Worm (Caenorhabditis elegans) whole organism, L1 larva: ENCODE results near the gene Y22D7AL.16.
A peak's percentile ranks its signal among the peaks of the same experiment; 100 is the strongest.

Experiments
- Y116A8C.19 ChIP-seq: sonication (generic microtip); optimal IDR thresholded peaks from 2 replicates; lab custom pipeline; 2016; ENCODE audit warnings: missing compliant biosample characterization, missing genetic modification characterization, borderline replicate concordance
- alr-1 ChIP-seq: fragments of 200-800 bp; sonication (Bioruptor generic); optimal IDR thresholded peaks from 2 replicates; lab custom pipeline; 2018; ENCODE audit warnings: borderline replicate concordance, mild to moderate bottlenecking, missing genetic modification characterization, missing compliant biosample characterization
- aly-2 ChIP-seq: fragments of 150-350 bp; optimal IDR thresholded peaks from 2 replicates; lab custom pipeline; 2014; ENCODE audit warnings: missing biosample characterization, missing genetic modification characterization
- ama-1 ChIP-seq: fragments of 150-350 bp; optimal IDR thresholded peaks from 2 replicates; lab custom pipeline; 2014
- ceh-63 ChIP-seq: fragments of 200-800 bp; sonication (Bioruptor generic); optimal IDR thresholded peaks from 2 replicates; lab custom pipeline; 2018; ENCODE audit warnings: mild to moderate bottlenecking, missing genetic modification characterization, missing compliant biosample characterization
- ceh-88 ChIP-seq: fragments of 200-800 bp; sonication (Bioruptor generic); IDR thresholded peaks from 2 replicates; pipeline ENCODE4 v1.3.6; 2022; ENCODE audit warnings: missing genetic modification characterization, missing compliant biosample characterization
- ces-1 ChIP-seq: fragments of 150-350 bp; optimal IDR thresholded peaks from 2 replicates; lab custom pipeline; 2014; ENCODE audit warnings: missing biosample characterization, missing genetic modification reagents, missing genetic modification characterization
- dpl-1 ChIP-seq, 3 experiments: fragments of 150-350 bp in 2 of 3; sonication (generic microtip) in 1 of 3; optimal IDR thresholded peaks; 2 replicates each; lab custom pipeline; 2014 to 2017; ENCODE audit warnings: missing biosample characterization in 3 of 3, missing genetic modification characterization in 3 of 3, missing genetic modification reagents in 3 of 3
- egl-13 ChIP-seq: sonication (generic microtip); optimal IDR thresholded peaks from 2 replicates; lab custom pipeline; 2016; ENCODE audit warnings: missing genotype, missing genetic modification reagents, missing genetic modification characterization, missing compliant biosample characterization
- egl-27 ChIP-seq, 2 experiments: fragments of 150-350 bp in 1 of 2; sonication (generic microtip); optimal IDR thresholded peaks; 3 replicates each; lab custom pipeline; 2017 to 2018; ENCODE audit warnings: missing biosample characterization in 2 of 2, missing genetic modification characterization in 2 of 2, missing genetic modification reagents in 2 of 2
- fkh-4 ChIP-seq: sonication (generic microtip); optimal IDR thresholded peaks from 2 replicates; lab custom pipeline; 2016; ENCODE audit warnings: missing compliant biosample characterization, missing genetic modification characterization, borderline replicate concordance
- fkh-8 ChIP-seq: sonication (generic microtip); optimal IDR thresholded peaks from 2 replicates; lab custom pipeline; 2016; ENCODE audit warnings: mild to moderate bottlenecking, missing genetic modification characterization, missing compliant biosample characterization
- fos-1 ChIP-seq: fragments of 150-350 bp; optimal IDR thresholded peaks from 2 replicates; lab custom pipeline; 2014; ENCODE audit warnings: missing biosample characterization, missing genetic modification characterization
- grh-1 ChIP-seq: fragments of 200-800 bp; sonication (Bioruptor generic); IDR thresholded peaks from 2 replicates; pipeline ENCODE4 v1.3.6; 2022; ENCODE audit warnings: missing genetic modification reagents, missing genetic modification characterization, missing compliant biosample characterization
- hlh-17 ChIP-seq: fragments of 200-800 bp; sonication (Bioruptor generic); optimal IDR thresholded peaks from 2 replicates; lab custom pipeline; 2018; ENCODE audit warnings: missing genetic modification characterization, mild to moderate bottlenecking, missing compliant biosample characterization, moderate library complexity, borderline replicate concordance
- hpl-2 ChIP-seq: fragments of 150-350 bp; optimal IDR thresholded peaks from 2 replicates; lab custom pipeline; 2014; ENCODE audit warnings: missing biosample characterization, missing genetic modification reagents, missing genetic modification characterization
- jun-1 ChIP-seq: fragments of 150-350 bp; optimal IDR thresholded peaks from 2 replicates; lab custom pipeline; 2014; ENCODE audit warnings: missing biosample characterization, missing genetic modification reagents, missing genetic modification characterization
- lin-13 ChIP-seq: fragments of 150-350 bp; optimal IDR thresholded peaks from 2 replicates; lab custom pipeline; 2014; ENCODE audit warnings: missing biosample characterization, missing genetic modification reagents, missing genetic modification characterization
- lin-15B ChIP-seq: fragments of 150-350 bp; sonication (generic microtip); optimal IDR thresholded peaks from 3 replicates; lab custom pipeline; 2014; ENCODE audit warnings: missing biosample characterization, missing genetic modification characterization
- lin-35 ChIP-seq, 2 experiments: fragments of 150-350 bp; optimal IDR thresholded peaks; 2 replicates each; lab custom pipeline; 2014; ENCODE audit warnings: missing biosample characterization in 2 of 2, missing genetic modification characterization in 2 of 2, missing genetic modification reagents in 2 of 2
- lin-39 ChIP-seq: fragments of 150-350 bp; optimal IDR thresholded peaks from 2 replicates; lab custom pipeline; 2014; ENCODE audit warnings: missing biosample characterization, missing genetic modification reagents, missing genetic modification characterization
- lsy-2 ChIP-seq, 2 experiments: fragments of 150-350 bp; optimal IDR thresholded peaks; 2 replicates each; lab custom pipeline; 2014; ENCODE audit warnings: missing biosample characterization in 2 of 2, missing genetic modification characterization in 2 of 2
- mep-1 ChIP-seq: fragments of 150-350 bp; optimal IDR thresholded peaks from 2 replicates; lab custom pipeline; 2014; ENCODE audit warnings: missing biosample characterization, missing genetic modification characterization
- nhr-19 ChIP-seq: fragments of 200-800 bp; sonication (Bioruptor generic); conservative IDR thresholded peaks from 2 replicates; pipeline ENCODE4 v1.3.6; 2022; ENCODE audit warnings: missing genetic modification characterization, missing compliant biosample characterization
- nhr-20 ChIP-seq: sonication (generic microtip); optimal IDR thresholded peaks from 2 replicates; lab custom pipeline; 2016; ENCODE audit warnings: mild to moderate bottlenecking, missing genetic modification characterization, missing compliant biosample characterization
- nhr-237 ChIP-seq: fragments of 150-350 bp; optimal IDR thresholded peaks from 2 replicates; lab custom pipeline; 2014; ENCODE audit warnings: missing biosample characterization, missing genetic modification characterization
- nhr-47 ChIP-seq: sonication (generic microtip); optimal IDR thresholded peaks from 2 replicates; lab custom pipeline; 2016; ENCODE audit warnings: mild to moderate bottlenecking, missing genetic modification characterization, moderate library complexity, missing compliant biosample characterization
- nhr-71 ChIP-seq: sonication (generic microtip); optimal IDR thresholded peaks from 2 replicates; lab custom pipeline; 2016; ENCODE audit warnings: mild to moderate bottlenecking, missing genetic modification characterization, moderate library complexity, missing compliant biosample characterization
- nhr-76 ChIP-seq: sonication (generic microtip); optimal IDR thresholded peaks from 2 replicates; lab custom pipeline; 2017; ENCODE audit warnings: missing biosample characterization, missing genetic modification characterization
- nhr-77 ChIP-seq: fragments of 150-350 bp; optimal IDR thresholded peaks from 2 replicates; lab custom pipeline; 2014; ENCODE audit warnings: missing biosample characterization, missing genetic modification characterization
- nhr-85 ChIP-seq: sonication (generic microtip); peaks from one replicate; lab custom pipeline; 2016; ENCODE audit warnings: missing genetic modification characterization, inconsistent platforms, missing compliant biosample characterization
- nhr-90 ChIP-seq: sonication (generic microtip); optimal IDR thresholded peaks from 2 replicates; lab custom pipeline; 2016; ENCODE audit warnings: mild to moderate bottlenecking, missing genetic modification characterization, missing compliant biosample characterization; ENCODE audit not compliant: poor library complexity
- pax-3 ChIP-seq: fragments of 200-800 bp; sonication (Bioruptor generic); optimal IDR thresholded peaks from 2 replicates; lab custom pipeline; 2018; ENCODE audit warnings: mild to moderate bottlenecking, missing genetic modification characterization, moderate library complexity, missing compliant biosample characterization
- pqm-1 ChIP-seq: sonication (generic microtip); optimal IDR thresholded peaks from 3 replicates; lab custom pipeline; 2017; ENCODE audit warnings: missing biosample characterization, missing genetic modification characterization
- rnt-1 ChIP-seq: sonication (generic microtip); optimal IDR thresholded peaks from 2 replicates; lab custom pipeline; 2016; ENCODE audit warnings: mild to moderate bottlenecking, missing genetic modification characterization, moderate library complexity, missing compliant biosample characterization
- skn-1 ChIP-seq: fragments of 150-350 bp; optimal IDR thresholded peaks from 2 replicates; lab custom pipeline; 2014; ENCODE audit warnings: missing biosample characterization, missing genetic modification characterization
- snu-23 ChIP-seq: sonication (generic microtip); optimal IDR thresholded peaks from 2 replicates; lab custom pipeline; 2016; ENCODE audit warnings: missing genetic modification characterization, missing compliant biosample characterization
- sptf-1 ChIP-seq: fragments of 150-350 bp; optimal IDR thresholded peaks from 2 replicates; lab custom pipeline; 2014; ENCODE audit warnings: missing biosample characterization, missing genetic modification characterization
- swsn-7 ChIP-seq: sonication (generic microtip); optimal IDR thresholded peaks from 2 replicates; lab custom pipeline; 2016; ENCODE audit warnings: missing genetic modification characterization, missing compliant biosample characterization
- tlp-1 ChIP-seq: fragments of 150-350 bp; optimal IDR thresholded peaks from 2 replicates; lab custom pipeline; 2014; ENCODE audit warnings: missing biosample characterization, missing genetic modification characterization
- unc-130 ChIP-seq: fragments of 150-350 bp; optimal IDR thresholded peaks from 2 replicates; lab custom pipeline; 2017; ENCODE audit warnings: missing biosample characterization, missing genetic modification characterization, inconsistent platforms
- unc-30 ChIP-seq: sonication (generic microtip); optimal IDR thresholded peaks from 2 replicates; lab custom pipeline; 2017; ENCODE audit warnings: missing biosample characterization, missing genetic modification characterization
- unc-98 ChIP-seq: fragments of 200-800 bp; sonication (Bioruptor generic); IDR thresholded peaks from 2 replicates; pipeline ENCODE4 v1.3.6; 2022; ENCODE audit warnings: missing genetic modification characterization, missing compliant biosample characterization
- xbp-1 ChIP-seq: sonication (generic microtip); optimal IDR thresholded peaks from 2 replicates; lab custom pipeline; 2016; ENCODE audit warnings: missing genetic modification characterization, missing compliant biosample characterization
- zag-1 ChIP-seq: fragments of 150-350 bp; optimal IDR thresholded peaks from 2 replicates; lab custom pipeline; 2014; ENCODE audit warnings: missing biosample characterization, missing genetic modification characterization
- zip-4 ChIP-seq: fragments of 200-800 bp; sonication (Bioruptor generic); optimal IDR thresholded peaks from 2 replicates; lab custom pipeline; 2018; ENCODE audit warnings: mild to moderate bottlenecking, missing genetic modification characterization, moderate library complexity, missing compliant biosample characterization
- ztf-4 ChIP-seq: fragments of 150-350 bp; optimal IDR thresholded peaks from 2 replicates; lab custom pipeline; 2014; ENCODE audit warnings: missing biosample characterization, missing genetic modification characterization

The Y22D7AL.16 gene

ce11 chrIII:1618915-1619314 lies 46.1 kb downstream of the Y22D7AL.16 start, which contains the start of gene Y22D7AL.10 (continued):
- TF ChIP-seq nhr-71 (tag; lab: Kevin White, UChicago) (peak; percentile 99), lin-39 (tag; lab: Kevin White, UChicago) (peak; percentile 99), nhr-90 (tag; lab: Kevin White, UChicago) (peak; percentile 99), unc-30 (tag; lab: Kevin White, UChicago) (peak; percentile 88), aly-2 (tag; lab: Kevin White, UChicago) (peak; percentile 96), egl-27 (tag; optimal IDR thresholded peaks at IDR 0.05; lab: Kevin White, UChicago) (peak; percentile 38 to 66), zip-4 (GFP tag; lab: Kevin White, UChicago) (peak; percentile 96), nhr-77 (tag; lab: Kevin White, UChicago) (peak; percentile 92), fos-1 (tag; lab: Kevin White, UChicago) (peak; percentile 92), swsn-7 (tag; lab: Kevin White, UChicago) (peak; percentile 99), zag-1 (tag; lab: Kevin White, UChicago) (peak; percentile 36)

ce11 chrIII:1618312-1618711 lies 46.7 kb downstream of the Y22D7AL.16 start:
- TF ChIP-seq unc-130 (tag; lab: Kevin White, UChicago), result no peak
- TF ChIP-seq ces-1 (GFP tag; lab: Kevin White, UChicago), result no peak
- no peak for TF ChIP-seq alr-1 (tag; lab: Kevin White, UChicago)
- TF ChIP-seq skn-1 (tag; lab: Kevin White, UChicago), result no peak
- no peak for TF ChIP-seq grh-1 (GFP tag; lab: Robert Waterston, UW)
- TF ChIP-seq fkh-8 (tag; lab: Kevin White, UChicago), result no peak
- no peak for TF ChIP-seq sptf-1 (tag; lab: Kevin White, UChicago)
- TF ChIP-seq hlh-17 (GFP tag; lab: Kevin White, UChicago), result no peak
- TF ChIP-seq pax-3 (tag; lab: Kevin White, UChicago), result no peak
- TF ChIP-seq mep-1 (tag; lab: Kevin White, UChicago), result no peak
- TF ChIP-seq nhr-76 (tag; lab: Kevin White, UChicago), result no peak
- TF ChIP-seq fkh-4 (tag; lab: Kevin White, UChicago), result no peak
- no peak for TF ChIP-seq egl-27 (tag; optimal IDR thresholded peaks at IDR 0.05; lab: Kevin White, UChicago)
- no peak for TF ChIP-seq ceh-88 (GFP tag; lab: Robert Waterston, UW)

ce11 chrIII:1616245-1617026 lies 48.6 kb downstream of the Y22D7AL.16 start:
- TF ChIP-seq lsy-2 (tag; optimal IDR thresholded peaks at IDR 0.05; lab: Kevin White, UChicago) (peak; percentile 47 to 81), nhr-85 (tag; lab: Kevin White, UChicago) (peak; percentile 73), nhr-71 (tag; lab: Kevin White, UChicago) (peak; percentile 45), Y116A8C.19 (tag; lab: Kevin White, UChicago) (no peak), nhr-47 (tag; lab: Kevin White, UChicago) (peak; percentile 31), nhr-20 (tag; lab: Kevin White, UChicago) (peak; percentile 20), dpl-1 (GFP tag; optimal IDR thresholded peaks at IDR 0.05; lab: Kevin White, UChicago) (peak; percentile 32 to 62 (median 55)), egl-13 (no peak), nhr-90 (tag; lab: Kevin White, UChicago) (peak; percentile 20), rnt-1 (tag; lab: Kevin White, UChicago) (peak; percentile 36), nhr-237 (tag; lab: Kevin White, UChicago) (no peak), xbp-1 (peak; percentile 6), aly-2 (tag; lab: Kevin White, UChicago) (peak; percentile 39), ama-1 (lab: Kevin White, UChicago) (peak; percentile 71), tlp-1 (tag; lab: Kevin White, UChicago) (no peak), nhr-19 (GFP tag; lab: Robert Waterston, UW) (peak; percentile 19; the same call in 1 of the 2 replicates), lin-15B (tag; lab: Kevin White, UChicago) (no peak), pqm-1 (tag; lab: Kevin White, UChicago) (no peak), unc-98 (GFP tag; lab: Robert Waterston, UW) (no peak), lin-13 (GFP tag; lab: Kevin White, UChicago) (peak; percentile 64), ztf-4 (tag; lab: Kevin White, UChicago) (peak; percentile 23), lin-35 (GFP tag; optimal IDR thresholded peaks at IDR 0.05; lab: Kevin White, UChicago) (peak; percentile 30 to 71), hpl-2 (GFP tag; lab: Kevin White, UChicago) (no peak), ceh-63 (GFP tag; lab: Kevin White, UChicago) (no peak), snu-23 (peak; percentile 22), jun-1 (no peak), swsn-7 (tag; lab: Kevin White, UChicago) (no peak), nhr-76 (tag; lab: Kevin White, UChicago) (no peak)
